Fruit fly (Drosophila melanogaster) Kc167 (cell line): ENCODE measurements around the gene del.

ENCODE experiments used
- Sin3A ChIP-seq: fragments of >200 bp; optimal IDR thresholded peaks from 2 replicates; lab custom pipeline; 2018; ENCODE audit warnings: missing external identifiers
- h ChIP-seq: fragments of >200 bp; optimal IDR thresholded peaks from 3 replicates; lab custom pipeline; 2018; ENCODE audit warnings: missing external identifiers
- psq ChIP-seq: fragments of >200 bp; optimal IDR thresholded peaks from 2 replicates; lab custom pipeline; 2017; ENCODE audit warnings: missing external identifiers
- ttk ChIP-seq: sonication (Bioruptor generic); optimal IDR thresholded peaks from 2 replicates; lab custom pipeline; 2017; ENCODE audit warnings: missing external identifiers

- TF ChIP-seq Sin3A (lab: Kevin White, UChicago) (no peak), psq (lab: Kevin White, UChicago) (no peak), ttk (no peak), h (no peak)
Observed at dm6 chr2L:21141714-21142500, 6.4 kb downstream of the del start, which contains the start of gene Dap160.
